Worm (Caenorhabditis elegans): ENCODE results near the gene asna-1.
"Not testable (repeated sequence)": the region's sequence is repeated elsewhere in the genome, so short reads cannot be mapped to it uniquely, and the experiment has no call there.

Gene asna-1

ce11 chrIII:8899767-8900166 lies 4.9 kb downstream of the asna-1 start (continued):
- TF ChIP-seq nfyb-1 (GFP tag; IDR thresholded peaks at IDR 0.05) (peak; percentile 56; the same call in 1 of the 2 replicates), attf-5 (GFP tag; optimal IDR thresholded peaks at IDR 0.05) (peak; percentile 31), hlh-26 (GFP tag; conservative IDR thresholded peaks at IDR 0.05) (no peak), zim-3 (tag; optimal IDR thresholded peaks at IDR 0.05) (no peak), madf-8 (GFP tag; conservative IDR thresholded peaks at IDR 0.05) (peak; percentile 76), attf-3 (GFP tag; conservative IDR thresholded peaks at IDR 0.05) (peak; percentile 77), dpff-1 (tag; optimal IDR thresholded peaks at IDR 0.05) (no peak), F33H1.4 (GFP tag; IDR thresholded peaks at IDR 0.05) (peak; percentile 91), bed-1 (GFP tag; IDR thresholded peaks at IDR 0.05) (no peak), ceh-91 (GFP tag; IDR thresholded peaks at IDR 0.05) (peak; percentile 74), athp-1 (tag; optimal IDR thresholded peaks at IDR 0.05) (peak; percentile 33), snpc-4 (GFP tag; optimal IDR thresholded peaks at IDR 0.05) (no peak), snpc-4 (tag; optimal IDR thresholded peaks at IDR 0.05) (peak in 1 of 4 experiments; percentile 19), ztf-18 (tag; optimal IDR thresholded peaks at IDR 0.05) (peak; percentile 43), Y95B8A.8 (GFP tag; IDR thresholded peaks at IDR 0.05) (0 out of 2 replicates have a peak, but pooled peaks have one; percentile 5), nhr-90 (tag; optimal IDR thresholded peaks at IDR 0.05) (no peak), F22D6.2 (tag; optimal IDR thresholded peaks at IDR 0.05) (no peak), D2030.7 (GFP tag; IDR thresholded peaks at IDR 0.05) (peak; percentile 56; the same call in 1 of the 2 replicates), him-1 (tag; optimal IDR thresholded peaks at IDR 0.05) (peak; percentile 16), atf-7 (tag; optimal IDR thresholded peaks at IDR 0.05) (no peak), F57C9.4 (tag; optimal IDR thresholded peaks at IDR 0.05) (no peak), dox-1 (GFP tag; IDR thresholded peaks at IDR 0.05) (peak; percentile 48), ztf-28 (GFP tag; IDR thresholded peaks at IDR 0.05) (no peak), zfh-2 (GFP tag; conservative IDR thresholded peaks at IDR 0.05) (no peak), ztf-6 (GFP tag; IDR thresholded peaks at IDR 0.05) (no peak), snpc-3.4 (tag; optimal IDR thresholded peaks at IDR 0.05) (peak; percentile 78), efl-1 (GFP tag; optimal IDR thresholded peaks at IDR 0.05) (peak; percentile 83), nhr-80 (tag; optimal IDR thresholded peaks at IDR 0.05) (no peak), F23B12.7 (tag; optimal IDR thresholded peaks at IDR 0.05; ENCODE audit: insufficient read depth) (peak; percentile 23), ceh-40 (GFP tag; IDR thresholded peaks at IDR 0.05) (no peak)

- TF ChIP-seq tbp1 (GFP tag; optimal IDR thresholded peaks at IDR 0.05) (peak; percentile 39), cebp-1 (tag; optimal IDR thresholded peaks at IDR 0.05) (peak; percentile 3), aptf-2 (GFP tag; conservative IDR thresholded peaks at IDR 0.05) (peak; percentile 55; the same call in 1 of the 2 replicates), lin-54 (GFP tag; optimal IDR thresholded peaks at IDR 0.05) (peak; percentile 21), dox-1 (GFP tag; IDR thresholded peaks at IDR 0.05) (peak; percentile 81), nfyb-1 (GFP tag; IDR thresholded peaks at IDR 0.05) (0 out of 2 replicates have a peak, but pooled peaks have one; percentile 11), ekl-4 (GFP tag; IDR thresholded peaks at IDR 0.05) (peak; percentile 79), F39B2.1 (GFP tag; IDR thresholded peaks at IDR 0.05) (peak; percentile 99), pbrm-1 (GFP tag; IDR thresholded peaks at IDR 0.05) (peak; percentile 90), Y53G8AR.9 (GFP tag; conservative IDR thresholded peaks at IDR 0.05) (0 out of 2 replicates have a peak, but pooled peaks have one; percentile 45), lsl-1 (GFP tag; optimal IDR thresholded peaks at IDR 0.05) (peak; percentile 12), rcor-1 (GFP tag; IDR thresholded peaks at IDR 0.05) (peak; percentile 42; the same call in 1 of the 2 replicates), snpc-4 (tag; optimal IDR thresholded peaks at IDR 0.05) (peak in 1 of 4 experiments; percentile 39), F33H1.4 (GFP tag; IDR thresholded peaks at IDR 0.05) (peak; percentile 69), D2030.7 (GFP tag; IDR thresholded peaks at IDR 0.05) (peak; percentile 39; the same call in 1 of the 2 replicates), mcd-1 (GFP tag; IDR thresholded peaks at IDR 0.05) (peak; percentile 56), madf-6 (GFP tag; IDR thresholded peaks at IDR 0.05) (peak; percentile 69), hmg-1.2 (GFP tag; IDR thresholded peaks at IDR 0.05) (0 out of 2 replicates have a peak, but pooled peaks have one; percentile 42)
- not testable (repeated sequence) for TF ChIP-seq cebp-1 (GFP tag; IDR thresholded peaks at IDR 0.05); snpc-4 (GFP tag; optimal IDR thresholded peaks at IDR 0.05)
Measured at ce11 chrIII:8901078-8901477, 6.2 kb downstream of the asna-1 start.
